Fruit fly (Drosophila melanogaster): Measurements from ENCODE around the gene CG45071.

The CG45071 gene

dm6 chr3L:15136659-15137572, 31.2 kb downstream of the CG45071 start, which contains the start of gene CG12316 (continued):
- TF ChIP-seq CG30431 (GFP tag; optimal IDR thresholded peaks at IDR 0.05), result peak; percentile 85
- TF ChIP-seq Hmx (GFP tag; optimal IDR thresholded peaks at IDR 0.05), result peak; percentile 82
- peak; percentile 92 for TF ChIP-seq CG33213 (GFP tag; optimal IDR thresholded peaks at IDR 0.05)
- peak; percentile 85 for TF ChIP-seq Max (GFP tag; optimal IDR thresholded peaks at IDR 0.05)
- TF ChIP-seq CG17612 (GFP tag; IDR thresholded peaks at IDR 0.05), result peak; percentile 64; the same call in 1 of the 2 replicates
- peak; percentile 13 for TF ChIP-seq ftz-f1 (GFP tag; optimal IDR thresholded peaks at IDR 0.05)
- peak; percentile 43; the same call in 2 of the 3 replicates for TF ChIP-seq ase (GFP tag; IDR thresholded peaks at IDR 0.05)
- peak; percentile 92 for TF ChIP-seq odd (GFP tag; optimal IDR thresholded peaks at IDR 0.05)
- peak; percentile 71 for TF ChIP-seq slbo (GFP tag; IDR thresholded peaks at IDR 0.05)
- peak; percentile 56 for TF ChIP-seq toy (GFP tag; IDR thresholded peaks at IDR 0.05)
- TF ChIP-seq Sry-δ (GFP tag; optimal IDR thresholded peaks at IDR 0.05), result peak; percentile 70
- TF ChIP-seq CG31365 (tag; optimal IDR thresholded peaks at IDR 0.05), result peak; percentile 85
- TF ChIP-seq CG14441 (GFP tag; IDR thresholded peaks at IDR 0.05), result peak; percentile 70
- peak; percentile 93 for TF ChIP-seq CG13624 (GFP tag; optimal IDR thresholded peaks at IDR 0.05)
- TF ChIP-seq da (GFP tag; optimal IDR thresholded peaks at IDR 0.05), result peak; percentile 91
- TF ChIP-seq CG10565 (GFP tag; optimal IDR thresholded peaks at IDR 0.05), result peak; percentile 78
- TF ChIP-seq Tbp (GFP tag; optimal IDR thresholded peaks at IDR 0.05), result no peak
- peak; percentile 76 for TF ChIP-seq amos (GFP tag; IDR thresholded peaks at IDR 0.05; ENCODE audit: partially characterized antibody)
- peak; percentile 95 for TF ChIP-seq Mad (GFP tag; optimal IDR thresholded peaks at IDR 0.05)
- peak; percentile 93 for TF ChIP-seq Hsf (GFP tag; optimal IDR thresholded peaks at IDR 0.05)
- TF ChIP-seq bsh (GFP tag; optimal IDR thresholded peaks at IDR 0.05), result peak; percentile 93 to 96
- no peak for TF ChIP-seq CG8478 (optimal IDR thresholded peaks at IDR 0.05)
- TF ChIP-seq CG5245 (GFP tag; optimal IDR thresholded peaks at IDR 0.05), result peak; percentile 85
- peak; percentile 84 for TF ChIP-seq sima (GFP tag; optimal IDR thresholded peaks at IDR 0.05)
- TF ChIP-seq crc (GFP tag; optimal IDR thresholded peaks at IDR 0.05), result peak; percentile 89
- TF ChIP-seq Oli (tag; optimal IDR thresholded peaks at IDR 0.05), result peak; percentile 91
- peak; percentile 92 for TF ChIP-seq CG8388 (GFP tag; optimal IDR thresholded peaks at IDR 0.05)
- peak; percentile 93 for TF ChIP-seq nerfin-1 (tag; optimal IDR thresholded peaks at IDR 0.05)
- no peak for TF ChIP-seq dan (GFP tag; IDR thresholded peaks at IDR 0.05)
- peak; percentile 85 for TF ChIP-seq Awh (GFP tag; IDR thresholded peaks at IDR 0.05)
- peak; percentile 47; the same call in 1 of the 3 replicates for TF ChIP-seq mld (GFP tag; IDR thresholded peaks at IDR 0.05; ENCODE audit: partially characterized antibody)
- TF ChIP-seq Mrtf (GFP tag; IDR thresholded peaks at IDR 0.05), result peak; percentile 79
- TF ChIP-seq C15 (GFP tag; IDR thresholded peaks at IDR 0.05), result no peak
- TF ChIP-seq Adf1 (GFP tag; IDR thresholded peaks at IDR 0.05), result peak; percentile 57
- TF ChIP-seq bigmax (GFP tag; optimal IDR thresholded peaks at IDR 0.05), result peak; percentile 52
- TF ChIP-seq Dref (GFP tag; IDR thresholded peaks at IDR 0.05), result peak; percentile 71
- TF ChIP-seq Optix (GFP tag; IDR thresholded peaks at IDR 0.05), result peak; percentile 89
- TF ChIP-seq CG7839 (tag; optimal IDR thresholded peaks at IDR 0.05), result peak; percentile 92
- peak; percentile 94 for TF ChIP-seq PHDP (tag; optimal IDR thresholded peaks at IDR 0.05)
- peak; percentile 89 for TF ChIP-seq CG2875 (GFP tag; optimal IDR thresholded peaks at IDR 0.05)
- TF ChIP-seq CkIIα-i1 (GFP tag; IDR thresholded peaks at IDR 0.05), result 0 out of 2 replicates have a peak, but pooled peaks have one; percentile 34
- peak; percentile 69 for TF ChIP-seq Lhr (GFP tag; optimal IDR thresholded peaks at IDR 0.05)
- TF ChIP-seq CG3995 (GFP tag; optimal IDR thresholded peaks at IDR 0.05), result peak; percentile 77
- TF ChIP-seq H2.0 (GFP tag; IDR thresholded peaks at IDR 0.05), result peak; percentile 77
- TF ChIP-seq CG10543 (GFP tag; optimal IDR thresholded peaks at IDR 0.05), result peak; percentile 96
- peak; percentile 55 for TF ChIP-seq CG7928 (GFP tag; optimal IDR thresholded peaks at IDR 0.05)
- TF ChIP-seq vfl (GFP tag; optimal IDR thresholded peaks at IDR 0.05), result peak; percentile 84
- TF ChIP-seq run (tag; optimal IDR thresholded peaks at IDR 0.05), result peak; percentile 79
- TF ChIP-seq ind (GFP tag; optimal IDR thresholded peaks at IDR 0.05), result peak; percentile 83

All from whole organism, embryonic.